Fruit fly (Drosophila melanogaster) whole organism, prepupa: ENCODE results near the gene Pur-alpha.
A peak's percentile ranks its signal among the peaks of the same experiment; 100 is the strongest.

Experiments used
- Blimp-1 ChIP-seq: fragments of 200-800 bp; sonication (Bioruptor generic); optimal IDR thresholded peaks from 3 replicates; lab custom pipeline; 2017; ENCODE audit warnings: missing biosample characterization, missing genetic modification characterization, mild to moderate bottlenecking, moderate library complexity, missing genetic modification reagents
- CG16779 ChIP-seq: fragments of 200-800 bp; sonication (Bioruptor generic); optimal IDR thresholded peaks from 3 replicates; lab custom pipeline; 2017; ENCODE audit warnings: missing biosample characterization, mild to moderate bottlenecking, missing genetic modification characterization
- CG3032 ChIP-seq: fragments of 200-800 bp; optimal IDR thresholded peaks from 2 replicates; lab custom pipeline; 2019; ENCODE audit warnings: missing biosample characterization, mild to moderate bottlenecking, missing genetic modification characterization, moderate library complexity
- CG6163 ChIP-seq: fragments of 200-800 bp; sonication (Bioruptor generic); IDR thresholded peaks from 3 replicates; pipeline ENCODE4 v1.3.6; 2022; ENCODE audit warnings: missing biosample characterization, missing genetic modification characterization
- CG6854 ChIP-seq: fragments of 200-800 bp; sonication (Bioruptor generic); optimal IDR thresholded peaks from 2 replicates; lab custom pipeline; 2017; ENCODE audit warnings: missing biosample characterization, mild to moderate bottlenecking, missing genetic modification characterization
- CG7368 ChIP-seq: fragments of 200-800 bp; sonication (Bioruptor generic); optimal IDR thresholded peaks from 3 replicates; lab custom pipeline; 2016; ENCODE audit warnings: missing biosample characterization, missing genetic modification characterization
- CG9139 ChIP-seq: fragments of 200-800 bp; sonication (Bioruptor generic); optimal IDR thresholded peaks from 3 replicates; lab custom pipeline; 2017; ENCODE audit warnings: missing biosample characterization, mild to moderate bottlenecking, missing genetic modification characterization
- Ets21C ChIP-seq: fragments of 200-800 bp; sonication (Bioruptor generic); optimal IDR thresholded peaks from 3 replicates; lab custom pipeline; 2016; ENCODE audit warnings: missing biosample characterization, missing genetic modification characterization
- Gug ChIP-seq: fragments of 200-800 bp; sonication (Bioruptor generic); IDR thresholded peaks from 2 replicates; pipeline ENCODE4 v1.3.6; 2022; ENCODE audit warnings: missing biosample characterization, missing genetic modification characterization
- OdsH ChIP-seq: fragments of 200-800 bp; sonication (Bioruptor generic); optimal IDR thresholded peaks from 3 replicates; lab custom pipeline; 2016; ENCODE audit warnings: missing biosample characterization, missing genetic modification characterization
- Sox14 ChIP-seq: fragments of 200-800 bp; sonication (Bioruptor generic); optimal IDR thresholded peaks from 3 replicates; lab custom pipeline; 2016; ENCODE audit warnings: missing biosample characterization, missing genetic modification characterization
- Sox15 ChIP-seq: fragments of 200-800 bp; sonication (Bioruptor generic); optimal IDR thresholded peaks from 3 replicates; lab custom pipeline; 2016; ENCODE audit warnings: missing biosample characterization, missing genetic modification characterization
- fd59A ChIP-seq: fragments of 200-800 bp; sonication (Bioruptor generic); optimal IDR thresholded peaks from 2 replicates; lab custom pipeline; 2017; ENCODE audit warnings: missing biosample characterization, mild to moderate bottlenecking, missing genetic modification characterization, missing genetic modification reagents
- spab ChIP-seq: fragments of 200-800 bp; sonication (Bioruptor generic); optimal IDR thresholded peaks from 2 replicates; lab custom pipeline; 2017; ENCODE audit warnings: missing biosample characterization, mild to moderate bottlenecking, missing genetic modification characterization, missing genetic modification reagents

- TF ChIP-seq Ets21C (GFP tag; lab: Kevin White, UChicago), result no peak
- no peak for TF ChIP-seq CG7368 (GFP tag; lab: Kevin White, UChicago)
- TF ChIP-seq CG6163 (GFP tag; lab: Robert Waterston, UW), result no peak
- TF ChIP-seq CG3032 (tag; lab: Kevin White, UChicago), result no peak
- no peak for TF ChIP-seq Gug
- TF ChIP-seq OdsH (GFP tag; lab: Kevin White, UChicago), result no peak
- TF ChIP-seq Blimp-1 (GFP tag; lab: Kevin White, UChicago), result peak; percentile 74
- TF ChIP-seq Sox14 (GFP tag; lab: Kevin White, UChicago), result no peak
- no peak for TF ChIP-seq CG16779 (tag; lab: Kevin White, UChicago)
- no peak for TF ChIP-seq fd59A (GFP tag; lab: Kevin White, UChicago)
- TF ChIP-seq Sox15, result no peak
- TF ChIP-seq spab (GFP tag; lab: Kevin White, UChicago), result no peak
- TF ChIP-seq CG6854 (GFP tag; lab: Kevin White, UChicago), result no peak
- no peak for TF ChIP-seq CG9139
Measured at dm6 chr4:557095-557878, 529 bp upstream of the Pur-alpha start, which contains the start of gene Tdg.
